Fruit fly (Drosophila melanogaster) whole organism, embryonic: ENCODE results near the gene CG13461.

Experiments used
- Bdp1 ChIP-seq: fragments of 200-800 bp; sonication (Bioruptor generic); optimal IDR thresholded peaks from 3 replicates; lab custom pipeline; 2016; ENCODE audit warnings: missing biosample characterization, missing genetic modification characterization
- Bteb2 ChIP-seq: fragments of 200-800 bp; sonication (Bioruptor generic); optimal IDR thresholded peaks from 2 replicates; lab custom pipeline; 2016; ENCODE audit warnings: missing biosample characterization, missing genetic modification characterization
- CG13424 ChIP-seq: fragments of 200-800 bp; sonication (Bioruptor generic); optimal IDR thresholded peaks from 2 replicates; lab custom pipeline; 2019; ENCODE audit warnings: missing biosample characterization, mild to moderate bottlenecking, missing genetic modification characterization, moderate library complexity
- CG1529 ChIP-seq: fragments of 200-800 bp; sonication (Bioruptor generic); optimal IDR thresholded peaks from 3 replicates; lab custom pipeline; 2018; ENCODE audit warnings: missing biosample characterization, missing genetic modification characterization
- CG17912 ChIP-seq: fragments of 200-800 bp; sonication (Bioruptor generic); optimal IDR thresholded peaks from 2 replicates; lab custom pipeline; 2018; ENCODE audit warnings: missing biosample characterization, mild to moderate bottlenecking, missing genetic modification characterization
- CG4328 ChIP-seq: fragments of 200-800 bp; sonication (Bioruptor generic); optimal IDR thresholded peaks from 3 replicates; lab custom pipeline; 2017; ENCODE audit warnings: missing biosample characterization, missing genetic modification reagents, missing genetic modification characterization
- CG4617 ChIP-seq: fragments of 200-800 bp; sonication (Bioruptor generic); optimal IDR thresholded peaks from 3 replicates; lab custom pipeline; 2016; ENCODE audit warnings: missing biosample characterization, missing genetic modification characterization, borderline replicate concordance
- CG6765 ChIP-seq: fragments of 200-800 bp; sonication (Bioruptor generic); optimal IDR thresholded peaks from 3 replicates; lab custom pipeline; 2017; ENCODE audit warnings: missing biosample characterization, mild to moderate bottlenecking, missing genetic modification characterization
- CG7963 ChIP-seq: fragments of 200-800 bp; sonication (Bioruptor generic); IDR thresholded peaks from 3 replicates; pipeline ENCODE4 v1.3.6; 2022; ENCODE audit warnings: missing biosample characterization, missing genetic modification characterization; ENCODE audit not compliant: partially characterized antibody
- CG8290 ChIP-seq, 3 experiments: fragments of 200-800 bp; sonication (Bioruptor generic); optimal IDR thresholded peaks; 2 replicates each; lab custom pipeline; 2016 to 2019; ENCODE audit warnings: missing biosample characterization in 3 of 3, missing genetic modification characterization in 3 of 3, mild to moderate bottlenecking in 2 of 3, moderate library complexity in 1 of 3
- CG8924 ChIP-seq: fragments of 200-800 bp; optimal IDR thresholded peaks from 3 replicates; lab custom pipeline; 2019; ENCODE audit warnings: missing biosample characterization, mild to moderate bottlenecking, missing genetic modification characterization, moderate library complexity
- Dref ChIP-seq: fragments of 200-800 bp; sonication (Bioruptor generic); IDR thresholded peaks from 2 replicates; pipeline ENCODE4 v1.3.6; 2022; ENCODE audit warnings: missing biosample characterization, missing genetic modification characterization
- E2f2 ChIP-seq: fragments of 200-800 bp; sonication (Bioruptor generic); IDR thresholded peaks from 2 replicates; pipeline ENCODE4 v1.3.6; 2022; ENCODE audit warnings: missing biosample characterization, missing genetic modification characterization
- Hr3 ChIP-seq: fragments of 200-800 bp; sonication (Bioruptor generic); optimal IDR thresholded peaks from 3 replicates; lab custom pipeline; 2016; ENCODE audit warnings: missing biosample characterization, missing genetic modification characterization
- Kr ChIP-seq: fragments of 200-800 bp; sonication (Bioruptor generic); optimal IDR thresholded peaks from 2 replicates; lab custom pipeline; 2017; ENCODE audit warnings: missing biosample characterization, mild to moderate bottlenecking, missing genetic modification characterization
- Lpt ChIP-seq: fragments of >200 bp; optimal IDR thresholded peaks from 2 replicates; lab custom pipeline; 2018; ENCODE audit warnings: missing biosample characterization, missing genetic modification characterization
- Mes4 ChIP-seq: fragments of 200-800 bp; sonication (Bioruptor generic); optimal IDR thresholded peaks from 2 replicates; lab custom pipeline; 2016; ENCODE audit warnings: missing biosample characterization, missing genetic modification characterization
- Nf-YC ChIP-seq: fragments of 200-800 bp; optimal IDR thresholded peaks from 3 replicates; lab custom pipeline; 2019; ENCODE audit warnings: missing biosample characterization, mild to moderate bottlenecking, missing genetic modification characterization, moderate library complexity
- Oli ChIP-seq: fragments of 200-800 bp; sonication (Bioruptor generic); optimal IDR thresholded peaks from 2 replicates; lab custom pipeline; 2018; ENCODE audit warnings: missing biosample characterization, mild to moderate bottlenecking, missing genetic modification characterization, moderate library complexity
- Sox100B ChIP-seq: fragments of 200-800 bp; sonication (Bioruptor generic); optimal IDR thresholded peaks from 3 replicates; lab custom pipeline; 2018; ENCODE audit warnings: missing biosample characterization, mild to moderate bottlenecking, missing genetic modification characterization
- Sry-δ ChIP-seq: fragments of 200-800 bp; sonication (Bioruptor generic); optimal IDR thresholded peaks from 2 replicates; lab custom pipeline; 2016; ENCODE audit warnings: missing biosample characterization, missing genetic modification characterization
- ab ChIP-seq: fragments of 200-800 bp; sonication (Bioruptor generic); optimal IDR thresholded peaks from 2 replicates; lab custom pipeline; 2016; ENCODE audit warnings: missing biosample characterization, missing genetic modification characterization
- cato ChIP-seq: fragments of 200-800 bp; sonication (Bioruptor generic); optimal IDR thresholded peaks from 2 replicates; lab custom pipeline; 2016; ENCODE audit warnings: missing biosample characterization, missing genetic modification characterization, borderline replicate concordance
- cg ChIP-seq: fragments of 200-800 bp; sonication (Bioruptor generic); optimal IDR thresholded peaks from 3 replicates; lab custom pipeline; 2019; ENCODE audit warnings: missing biosample characterization, mild to moderate bottlenecking, missing genetic modification characterization, moderate library complexity
- dati ChIP-seq: fragments of 200-800 bp; sonication (Bioruptor generic); IDR thresholded peaks from 2 replicates; pipeline ENCODE4 v1.3.6; 2022; ENCODE audit warnings: missing biosample characterization, missing genetic modification characterization
- dmrt99B ChIP-seq: fragments of 200-800 bp; sonication (Bioruptor generic); optimal IDR thresholded peaks from 2 replicates; lab custom pipeline; 2018; ENCODE audit warnings: missing biosample characterization, mild to moderate bottlenecking, missing genetic modification characterization, moderate library complexity
- fd102C ChIP-seq: fragments of 200-800 bp; sonication (Bioruptor generic); optimal IDR thresholded peaks from 2 replicates; lab custom pipeline; 2018; ENCODE audit warnings: missing biosample characterization, mild to moderate bottlenecking, missing genetic modification characterization, moderate library complexity
- gcm ChIP-seq: fragments of 200-800 bp; sonication (Bioruptor generic); optimal IDR thresholded peaks from 2 replicates; lab custom pipeline; 2019; ENCODE audit warnings: missing biosample characterization, mild to moderate bottlenecking, missing genetic modification characterization, moderate library complexity
- gsb-n ChIP-seq: fragments of 200-800 bp; sonication (Bioruptor generic); optimal IDR thresholded peaks from 3 replicates; lab custom pipeline; 2018; ENCODE audit warnings: missing biosample characterization, mild to moderate bottlenecking, missing genetic modification characterization
- kah ChIP-seq: fragments of 200-800 bp; sonication (Bioruptor generic); optimal IDR thresholded peaks from 2 replicates; lab custom pipeline; 2018; ENCODE audit warnings: missing biosample characterization, mild to moderate bottlenecking, missing genetic modification characterization
- kni ChIP-seq: fragments of 200-800 bp; sonication (Bioruptor generic); optimal IDR thresholded peaks from 3 replicates; lab custom pipeline; 2017; ENCODE audit warnings: mild to moderate bottlenecking, missing biosample characterization, missing genetic modification reagents, missing genetic modification characterization
- knrl ChIP-seq: fragments of 200-800 bp; sonication (Bioruptor generic); IDR thresholded peaks from 3 replicates; pipeline ENCODE4 v1.3.6; 2022; ENCODE audit warnings: missing biosample characterization, missing genetic modification characterization; ENCODE audit not compliant: partially characterized antibody
- lola ChIP-seq, 3 experiments: fragments of >200 bp in 2 of 3; fragments of 200-800 bp in 1 of 3; sonication (Bioruptor generic) in 1 of 3; optimal IDR thresholded peaks; 2 replicates each; lab custom pipeline; 2017 to 2019; ENCODE audit warnings: missing biosample characterization in 3 of 3, missing genetic modification characterization in 3 of 3, mild to moderate bottlenecking in 1 of 3, moderate library complexity in 1 of 3
- mirr ChIP-seq: fragments of 200-800 bp; sonication (Bioruptor generic); optimal IDR thresholded peaks from 3 replicates; lab custom pipeline; 2018; ENCODE audit warnings: missing biosample characterization, mild to moderate bottlenecking, missing genetic modification characterization
- nerfin-1 ChIP-seq: fragments of 200-800 bp; sonication (Bioruptor generic); optimal IDR thresholded peaks from 3 replicates; lab custom pipeline; 2019; ENCODE audit warnings: missing biosample characterization, mild to moderate bottlenecking, missing genetic modification characterization, moderate library complexity
- otp ChIP-seq: fragments of 200-800 bp; sonication (Bioruptor generic); IDR thresholded peaks from 3 replicates; pipeline ENCODE4, ENCODE4 v1.3.6; 2022; ENCODE audit warnings: missing biosample characterization, missing genetic modification characterization
- repo ChIP-seq: fragments of 200-800 bp; sonication (Bioruptor generic); optimal IDR thresholded peaks from 2 replicates; lab custom pipeline; 2016; ENCODE audit warnings: missing biosample characterization, missing genetic modification characterization
- run ChIP-seq: fragments of 200-800 bp; sonication (Bioruptor generic); optimal IDR thresholded peaks from 3 replicates; lab custom pipeline; 2018; ENCODE audit warnings: missing biosample characterization, mild to moderate bottlenecking, missing genetic modification characterization
- scrt ChIP-seq: fragments of 200-800 bp; sonication (Bioruptor generic); optimal IDR thresholded peaks from 2 replicates; lab custom pipeline; 2018; ENCODE audit warnings: missing biosample characterization, mild to moderate bottlenecking, missing genetic modification characterization, moderate library complexity
- seq ChIP-seq: fragments of 200-800 bp; sonication (Bioruptor generic); IDR thresholded peaks from 2 replicates; pipeline ENCODE4 v1.3.6; 2022; ENCODE audit warnings: missing biosample characterization, missing genetic modification characterization
- sima ChIP-seq: fragments of 200-800 bp; sonication (Bioruptor generic); optimal IDR thresholded peaks from 2 replicates; lab custom pipeline; 2016; ENCODE audit warnings: missing biosample characterization, missing genetic modification characterization
- tll ChIP-seq, 2 experiments: fragments of 200-800 bp in 1 of 2; fragments of >200 bp in 1 of 2; sonication (Bioruptor generic) in 1 of 2; optimal IDR thresholded peaks; 2 replicates each; lab custom pipeline; 2017 to 2019; ENCODE audit warnings: missing biosample characterization in 2 of 2, missing genetic modification characterization in 2 of 2, mild to moderate bottlenecking in 1 of 2, moderate library complexity in 1 of 2
- toy ChIP-seq: fragments of 200-800 bp; sonication (Bioruptor generic); IDR thresholded peaks from 2 replicates; pipeline ENCODE4 v1.3.6; 2022; ENCODE audit warnings: missing biosample characterization, missing genetic modification characterization
- trh ChIP-seq: fragments of 200-800 bp; sonication (Bioruptor generic); optimal IDR thresholded peaks from 2 replicates; lab custom pipeline; 2016; ENCODE audit warnings: missing biosample characterization, missing genetic modification characterization
- unc-4 ChIP-seq: fragments of 200-800 bp; sonication (Bioruptor generic); IDR thresholded peaks from 2 replicates; pipeline ENCODE4 v1.3.6; 2022; ENCODE audit warnings: missing biosample characterization, missing genetic modification characterization; ENCODE audit not compliant: partially characterized antibody
- vfl ChIP-seq: fragments of 200-800 bp; sonication (Bioruptor generic); optimal IDR thresholded peaks from 2 replicates; lab custom pipeline; 2016; ENCODE audit warnings: missing biosample characterization, missing genetic modification characterization
- wek ChIP-seq: fragments of 200-800 bp; sonication (Bioruptor generic); optimal IDR thresholded peaks from 3 replicates; lab custom pipeline; 2018; ENCODE audit warnings: missing biosample characterization, mild to moderate bottlenecking, missing genetic modification characterization, moderate library complexity
- yki ChIP-seq: fragments of >200 bp; optimal IDR thresholded peaks from 3 replicates; lab custom pipeline; 2018
- zen ChIP-seq: fragments of 200-800 bp; sonication (Bioruptor generic); optimal IDR thresholded peaks from 3 replicates; lab custom pipeline; 2018; ENCODE audit warnings: missing biosample characterization, mild to moderate bottlenecking, missing genetic modification characterization, moderate library complexity
- zf30C ChIP-seq: fragments of 200-800 bp; sonication (Bioruptor generic); optimal IDR thresholded peaks from 3 replicates; lab custom pipeline; 2018; ENCODE audit warnings: missing biosample characterization, mild to moderate bottlenecking, missing genetic modification characterization

CG13461 gene

dm6 chr3L:15043874-15044336 is 8.4 kb downstream of the CG13461 start, which contains the start of gene ind (continued):
- TF ChIP-seq mirr (GFP tag; lab: Kevin White, UChicago): no peak
- no peak for TF ChIP-seq otp (GFP tag; lab: Robert Waterston, UW)
- peak; percentile 75 for TF ChIP-seq cg (GFP tag; lab: Kevin White, UChicago)
- no peak for TF ChIP-seq CG1529
- no peak for TF ChIP-seq toy (GFP tag; lab: Robert Waterston, UW)
- TF ChIP-seq sima (GFP tag; lab: Kevin White, UChicago): no peak
- TF ChIP-seq Nf-YC (tag; lab: Kevin White, UChicago): peak; percentile 90
- no peak for TF ChIP-seq lola (GFP tag; optimal IDR thresholded peaks at IDR 0.05; lab: Kevin White, UChicago)
- no peak for TF ChIP-seq CG6765
- peak; percentile 76 for TF ChIP-seq gsb-n
- no peak for TF ChIP-seq vfl
- no peak for TF ChIP-seq kah (GFP tag; lab: Kevin White, UChicago)
- TF ChIP-seq cato (GFP tag; lab: Kevin White, UChicago): no peak
- no peak for TF ChIP-seq Bdp1 (GFP tag; lab: Kevin White, UChicago)
- no peak for TF ChIP-seq Bteb2 (GFP tag; lab: Kevin White, UChicago)
- no peak for TF ChIP-seq repo
- no peak for TF ChIP-seq Sox100B
- peak in 1 of 2 experiments; percentile 62 for TF ChIP-seq tll (GFP tag; optimal IDR thresholded peaks at IDR 0.05; lab: Kevin White, UChicago)
- TF ChIP-seq fd102C (GFP tag; lab: Kevin White, UChicago): no peak
- no peak for TF ChIP-seq yki (lab: Kevin White, UChicago)
- TF ChIP-seq CG4617 (GFP tag; lab: Kevin White, UChicago): no peak
- TF ChIP-seq CG8924 (tag; lab: Kevin White, UChicago): no peak
- TF ChIP-seq Sry-δ (GFP tag; lab: Kevin White, UChicago): no peak
- TF ChIP-seq zen (tag; lab: Kevin White, UChicago): peak; percentile 10
- peak; percentile 77; the same call in 1 of the 2 replicates for TF ChIP-seq seq
- TF ChIP-seq CG13424 (tag; lab: Kevin White, UChicago): no peak
- no peak for TF ChIP-seq CG7963 (GFP tag; lab: Robert Waterston, UW)
- peak; percentile 25 for TF ChIP-seq gcm
- no peak for TF ChIP-seq run (tag; lab: Kevin White, UChicago)
- TF ChIP-seq dmrt99B: no peak
- TF ChIP-seq zf30C (GFP tag; lab: Kevin White, UChicago): no peak
- TF ChIP-seq scrt (GFP tag; lab: Kevin White, UChicago): peak; percentile 11
- TF ChIP-seq Mes4: no peak
- TF ChIP-seq wek: no peak
- no peak for TF ChIP-seq Lpt (GFP tag; lab: Kevin White, UChicago)
- TF ChIP-seq ab: no peak
- no peak for TF ChIP-seq kni (GFP tag; lab: Kevin White, UChicago)
- no peak for TF ChIP-seq trh (GFP tag; lab: Kevin White, UChicago)
- no peak for TF ChIP-seq CG17912 (GFP tag; lab: Kevin White, UChicago)
- TF ChIP-seq CG4328 (GFP tag; lab: Kevin White, UChicago): no peak
- TF ChIP-seq Oli: no peak
- TF ChIP-seq CG8290 (GFP tag; optimal IDR thresholded peaks at IDR 0.05; lab: Kevin White, UChicago): no peak
- TF ChIP-seq CG8290 (tag; optimal IDR thresholded peaks at IDR 0.05; lab: Kevin White, UChicago): no peak
- TF ChIP-seq E2f2 (GFP tag; lab: Robert Waterston, UW): no peak
- TF ChIP-seq nerfin-1 (tag; lab: Kevin White, UChicago): no peak
- TF ChIP-seq dati: no peak
- TF ChIP-seq Dref: no peak
- TF ChIP-seq Hr3 (GFP tag; lab: Kevin White, UChicago): no peak
- no peak for TF ChIP-seq unc-4
- no peak for TF ChIP-seq knrl (GFP tag; lab: Robert Waterston, UW)
- no peak for TF ChIP-seq Kr (GFP tag; lab: Kevin White, UChicago)
